Worm (Caenorhabditis elegans): Measurements from ENCODE around the gene twk-35.

- TF ChIP-seq nhr-77 (tag; optimal IDR thresholded peaks at IDR 0.05) (no peak), ama-1 (optimal IDR thresholded peaks at IDR 0.05) (no peak), lin-1 (GFP tag; IDR thresholded peaks at IDR 0.05) (no peak), daf-8 (GFP tag; IDR thresholded peaks at IDR 0.05) (no peak), dve-1 (tag; optimal IDR thresholded peaks at IDR 0.05; ENCODE audit: insufficient read depth) (no peak), nhr-237 (tag; optimal IDR thresholded peaks at IDR 0.05) (no peak), tag-97 (GFP tag; IDR thresholded peaks at IDR 0.05) (no peak), unc-39 (tag; optimal IDR thresholded peaks at IDR 0.05) (no peak)
Observed at ce11 chrV:20875324-20875723, 12.5 kb downstream of the twk-35 start.

Measured in whole organism, L4 larva.